Fruit fly (Drosophila melanogaster) whole organism, embryonic: ENCODE results near the gene CG17154.
A peak's percentile ranks its signal among the peaks of the same experiment; 100 is the strongest.

Experiments used
- Awh ChIP-seq: fragments of 200-800 bp; sonication (Bioruptor generic); IDR thresholded peaks from 2 replicates; pipeline ENCODE4, ENCODE4 v1.3.6; 2022; ENCODE audit warnings: missing biosample characterization, missing genetic modification characterization
- Bgb ChIP-seq: fragments of 200-800 bp; sonication (Bioruptor generic); IDR thresholded peaks from 2 replicates; pipeline ENCODE4 v1.3.6; 2022; ENCODE audit warnings: missing biosample characterization, missing genetic modification characterization; ENCODE audit not compliant: partially characterized antibody
- CG10147 ChIP-seq: fragments of 200-800 bp; sonication (Bioruptor generic); optimal IDR thresholded peaks from 2 replicates; lab custom pipeline; 2019; ENCODE audit warnings: missing biosample characterization, mild to moderate bottlenecking, missing genetic modification characterization, moderate library complexity
- CG14014 ChIP-seq: fragments of 200-800 bp; sonication (Bioruptor generic); IDR thresholded peaks from 2 replicates; pipeline ENCODE4 v1.3.6; 2022; ENCODE audit warnings: missing biosample characterization, missing genetic modification characterization
- CG14860 ChIP-seq: fragments of 200-800 bp; sonication (Bioruptor generic); IDR thresholded peaks from 3 replicates; pipeline ENCODE4 v1.3.6; 2022; ENCODE audit warnings: missing biosample characterization, missing genetic modification characterization; ENCODE audit not compliant: partially characterized antibody
- CG15269 ChIP-seq: fragments of 200-800 bp; sonication (Bioruptor generic); optimal IDR thresholded peaks from 2 replicates; lab custom pipeline; 2018; ENCODE audit warnings: missing biosample characterization, mild to moderate bottlenecking, missing genetic modification characterization, moderate library complexity
- CG1647 ChIP-seq: fragments of 200-800 bp; sonication (Bioruptor generic); optimal IDR thresholded peaks from 3 replicates; lab custom pipeline; 2016; ENCODE audit warnings: missing biosample characterization, missing genetic modification characterization
- CG17359 ChIP-seq: fragments of 200-800 bp; sonication (Bioruptor generic); optimal IDR thresholded peaks from 3 replicates; lab custom pipeline; 2018; ENCODE audit warnings: missing biosample characterization, mild to moderate bottlenecking, missing genetic modification characterization, moderate library complexity
- CG17802 ChIP-seq: fragments of 200-800 bp; sonication (Bioruptor generic); optimal IDR thresholded peaks from 2 replicates; lab custom pipeline; 2018; ENCODE audit warnings: missing biosample characterization, mild to moderate bottlenecking, missing genetic modification characterization, moderate library complexity
- CG2199 ChIP-seq: fragments of 200-800 bp; sonication (Bioruptor generic); IDR thresholded peaks from 3 replicates; pipeline ENCODE4 v1.3.6; 2022; ENCODE audit warnings: missing biosample characterization, missing genetic modification characterization
- CG30431 ChIP-seq: fragments of 200-800 bp; sonication (Bioruptor generic); optimal IDR thresholded peaks from 2 replicates; lab custom pipeline; 2017; ENCODE audit warnings: missing biosample characterization, missing genetic modification characterization
- CG33213 ChIP-seq: fragments of 200-800 bp; sonication (Bioruptor generic); optimal IDR thresholded peaks from 3 replicates; lab custom pipeline; 2016; ENCODE audit warnings: missing biosample characterization, missing genetic modification characterization
- CG33557 ChIP-seq: fragments of 200-800 bp; sonication (Bioruptor generic); optimal IDR thresholded peaks from 2 replicates; lab custom pipeline; 2019; ENCODE audit warnings: missing biosample characterization, mild to moderate bottlenecking, missing genetic modification characterization, moderate library complexity
- CG3838 ChIP-seq: fragments of 200-800 bp; sonication (Bioruptor generic); optimal IDR thresholded peaks from 3 replicates; lab custom pipeline; 2016; ENCODE audit warnings: missing biosample characterization, missing genetic modification characterization
- CG3847 ChIP-seq: fragments of 200-800 bp; sonication (Bioruptor generic); IDR thresholded peaks from 2 replicates; pipeline ENCODE4 v1.3.6; 2022; ENCODE audit warnings: missing biosample characterization, missing genetic modification characterization
- CG5245 ChIP-seq: fragments of 200-800 bp; sonication (Bioruptor generic); optimal IDR thresholded peaks from 3 replicates; lab custom pipeline; 2016; ENCODE audit warnings: missing biosample characterization, missing genetic modification characterization
- CG6272 ChIP-seq: fragments of 200-800 bp; sonication (Bioruptor generic); IDR thresholded peaks from 2 replicates; pipeline ENCODE4 v1.3.6; 2022; ENCODE audit warnings: missing biosample characterization, missing genetic modification characterization
- CG7963 ChIP-seq: fragments of 200-800 bp; sonication (Bioruptor generic); IDR thresholded peaks from 3 replicates; pipeline ENCODE4 v1.3.6; 2022; ENCODE audit warnings: missing biosample characterization, missing genetic modification characterization; ENCODE audit not compliant: partially characterized antibody
- CG8281 ChIP-seq: fragments of 200-800 bp; sonication (Bioruptor generic); optimal IDR thresholded peaks from 2 replicates; lab custom pipeline; 2018; ENCODE audit warnings: missing biosample characterization, mild to moderate bottlenecking, missing genetic modification characterization, moderate library complexity
- CG9727 ChIP-seq: fragments of 200-800 bp; sonication (Bioruptor generic); optimal IDR thresholded peaks from 3 replicates; lab custom pipeline; 2017; ENCODE audit warnings: missing biosample characterization, mild to moderate bottlenecking, missing genetic modification characterization
- Eip74EF ChIP-seq, 2 experiments: fragments of 200-800 bp in 1 of 2; fragments of >200 bp in 1 of 2; sonication (Bioruptor generic) in 1 of 2; optimal IDR thresholded peaks; 2 replicates each; lab custom pipeline; 2017 to 2019; ENCODE audit warnings: missing biosample characterization in 2 of 2, missing genetic modification characterization in 2 of 2, mild to moderate bottlenecking in 1 of 2, moderate library complexity in 1 of 2
- Hand ChIP-seq: fragments of 200-800 bp; sonication (Bioruptor generic); optimal IDR thresholded peaks from 2 replicates; lab custom pipeline; 2017; ENCODE audit warnings: mild to moderate bottlenecking, missing biosample characterization, missing genetic modification reagents, missing genetic modification characterization
- Hr78 ChIP-seq, 2 experiments: fragments of 200-800 bp in 1 of 2; fragments of >200 bp in 1 of 2; sonication (Bioruptor generic) in 1 of 2; optimal IDR thresholded peaks; 2 replicates each; lab custom pipeline; 2017 to 2019; ENCODE audit warnings: missing biosample characterization in 2 of 2, missing genetic modification characterization in 2 of 2, mild to moderate bottlenecking in 1 of 2, moderate library complexity in 1 of 2
- Mes4 ChIP-seq: fragments of 200-800 bp; sonication (Bioruptor generic); optimal IDR thresholded peaks from 2 replicates; lab custom pipeline; 2016; ENCODE audit warnings: missing biosample characterization, missing genetic modification characterization
- PHDP ChIP-seq: fragments of 200-800 bp; sonication (Bioruptor generic); optimal IDR thresholded peaks from 3 replicates; lab custom pipeline; 2018; ENCODE audit warnings: missing biosample characterization, mild to moderate bottlenecking, missing genetic modification characterization, moderate library complexity
- Rfx ChIP-seq: fragments of 200-800 bp; sonication (Bioruptor generic); IDR thresholded peaks from 2 replicates; pipeline ENCODE4 v1.3.6; 2022; ENCODE audit warnings: missing biosample characterization, missing genetic modification characterization
- Scr ChIP-seq: fragments of 200-800 bp; sonication (Bioruptor generic); IDR thresholded peaks from 2 replicates; pipeline ENCODE4 v1.3.6; 2022; ENCODE audit warnings: missing biosample characterization, missing genetic modification characterization; ENCODE audit not compliant: partially characterized antibody
- Sin3A ChIP-seq: fragments of >200 bp; optimal IDR thresholded peaks from 2 replicates; lab custom pipeline; 2018
- Usf ChIP-seq: fragments of 200-800 bp; sonication (Bioruptor generic); optimal IDR thresholded peaks from 2 replicates; lab custom pipeline; 2017; ENCODE audit warnings: missing genotype, missing biosample characterization, missing genetic modification characterization
- YL-1 ChIP-seq: fragments of 200-800 bp; sonication (Bioruptor generic); optimal IDR thresholded peaks from 3 replicates; lab custom pipeline; 2017; ENCODE audit warnings: missing biosample characterization, mild to moderate bottlenecking, missing genetic modification characterization
- ato ChIP-seq: fragments of 200-800 bp; sonication (Bioruptor generic); IDR thresholded peaks from 2 replicates; pipeline ENCODE4 v1.3.6; 2022; ENCODE audit warnings: missing biosample characterization, missing genetic modification characterization; ENCODE audit not compliant: partially characterized antibody
- br ChIP-seq: fragments of >200 bp; optimal IDR thresholded peaks from 2 replicates; lab custom pipeline; 2017
- chinmo ChIP-seq: fragments of 200-800 bp; sonication (Bioruptor generic); IDR thresholded peaks from 4 replicates; pipeline ENCODE4 v1.3.6; 2022; ENCODE audit warnings: missing biosample characterization, missing genetic modification characterization; ENCODE audit not compliant: partially characterized antibody
- en ChIP-seq: fragments of 200-800 bp; sonication (Bioruptor generic); optimal IDR thresholded peaks from 2 replicates; lab custom pipeline; 2016; ENCODE audit warnings: missing biosample characterization, missing genetic modification characterization
- exex ChIP-seq: fragments of 200-800 bp; sonication (Bioruptor generic); optimal IDR thresholded peaks from 4 replicates; lab custom pipeline; 2018; ENCODE audit warnings: missing biosample characterization, mild to moderate bottlenecking, missing genetic modification characterization, moderate library complexity
- fu2 ChIP-seq: fragments of 200-800 bp; sonication (Bioruptor generic); optimal IDR thresholded peaks from 2 replicates; lab custom pipeline; 2016; ENCODE audit warnings: missing biosample characterization, missing genetic modification characterization
- gcm ChIP-seq: fragments of 200-800 bp; sonication (Bioruptor generic); optimal IDR thresholded peaks from 2 replicates; lab custom pipeline; 2019; ENCODE audit warnings: missing biosample characterization, mild to moderate bottlenecking, missing genetic modification characterization, moderate library complexity
- hth ChIP-seq: fragments of >200 bp; optimal IDR thresholded peaks from 2 replicates; lab custom pipeline; 2017; ENCODE audit warnings: inconsistent platforms
- jigr1 ChIP-seq: fragments of 200-800 bp; sonication (Bioruptor generic); IDR thresholded peaks from 3 replicates; pipeline ENCODE4 v1.3.6; 2022; ENCODE audit warnings: missing biosample characterization, missing genetic modification characterization
- jumu ChIP-seq: fragments of 200-800 bp; sonication (Bioruptor generic); optimal IDR thresholded peaks from 3 replicates; lab custom pipeline; 2016; ENCODE audit warnings: missing biosample characterization, missing genetic modification characterization
- lola ChIP-seq, 3 experiments: fragments of >200 bp in 2 of 3; fragments of 200-800 bp in 1 of 3; sonication (Bioruptor generic) in 1 of 3; optimal IDR thresholded peaks; 2 replicates each; lab custom pipeline; 2017 to 2019; ENCODE audit warnings: missing biosample characterization in 3 of 3, missing genetic modification characterization in 3 of 3, mild to moderate bottlenecking in 1 of 3, moderate library complexity in 1 of 3
- luna ChIP-seq: fragments of 200-800 bp; sonication (Bioruptor generic); optimal IDR thresholded peaks from 2 replicates; lab custom pipeline; 2016; ENCODE audit warnings: missing biosample characterization, missing genetic modification characterization
- oc ChIP-seq: fragments of 200-800 bp; sonication (Bioruptor generic); optimal IDR thresholded peaks from 2 replicates; lab custom pipeline; 2018; ENCODE audit warnings: missing biosample characterization, mild to moderate bottlenecking, missing genetic modification characterization, moderate library complexity
- pfk ChIP-seq: fragments of 200-800 bp; sonication (Bioruptor generic); optimal IDR thresholded peaks from 2 replicates; lab custom pipeline; 2018; ENCODE audit warnings: missing biosample characterization, mild to moderate bottlenecking, missing genetic modification characterization, moderate library complexity
- pho ChIP-seq: fragments of 200-800 bp; sonication (Bioruptor generic); optimal IDR thresholded peaks from 2 replicates; lab custom pipeline; 2016; ENCODE audit warnings: missing biosample characterization, missing genetic modification characterization
- pros ChIP-seq: fragments of 200-800 bp; sonication (Bioruptor generic); optimal IDR thresholded peaks from 3 replicates; lab custom pipeline; 2019; ENCODE audit warnings: missing biosample characterization, mild to moderate bottlenecking, missing genetic modification characterization, moderate library complexity
- ro ChIP-seq: fragments of 200-800 bp; sonication (Bioruptor generic); IDR thresholded peaks from 2 replicates; pipeline ENCODE4 v1.3.6; 2022; ENCODE audit warnings: missing biosample characterization, missing genetic modification characterization
- sd ChIP-seq: fragments of 200-800 bp; sonication (Bioruptor generic); optimal IDR thresholded peaks from 3 replicates; lab custom pipeline; 2018; ENCODE audit warnings: missing biosample characterization, mild to moderate bottlenecking, missing genetic modification characterization, moderate library complexity
- twi ChIP-seq: fragments of 200-800 bp; optimal IDR thresholded peaks from 2 replicates; lab custom pipeline; 2019; ENCODE audit warnings: missing biosample characterization, mild to moderate bottlenecking, missing genetic modification characterization, moderate library complexity
- vnd ChIP-seq: fragments of 200-800 bp; sonication (Bioruptor generic); IDR thresholded peaks from 3 replicates; pipeline ENCODE4 v1.3.6; 2022; ENCODE audit warnings: missing biosample characterization, missing genetic modification characterization; ENCODE audit not compliant: partially characterized antibody
- yki ChIP-seq: fragments of >200 bp; optimal IDR thresholded peaks from 3 replicates; lab custom pipeline; 2018

CG17154 gene

DNA sequence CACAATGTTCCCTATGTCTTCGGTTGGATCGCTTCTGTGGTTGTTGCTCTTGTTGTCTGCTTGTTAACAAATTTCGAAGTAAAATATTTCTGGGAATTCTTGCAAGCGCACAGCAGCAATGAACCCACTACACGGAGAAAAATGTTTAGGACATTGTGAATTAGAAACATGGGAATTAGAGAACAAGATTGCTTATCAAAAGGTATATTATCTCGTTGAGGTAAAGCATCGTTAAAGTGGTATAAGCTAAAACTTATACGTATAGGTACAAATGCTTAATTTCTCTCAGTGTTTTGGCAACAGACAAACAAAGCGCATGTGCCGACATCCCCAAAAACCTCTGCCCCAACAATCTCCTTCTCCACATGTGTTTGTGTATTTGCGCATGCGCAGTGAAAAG, 34.7 kb upstream of the CG17154 start (continued):
- TF ChIP-seq CG3847, result no peak
- TF ChIP-seq gcm (GFP tag; lab: Kevin White, UChicago), result peak; percentile 35
- TF ChIP-seq CG17359 (tag; lab: Kevin White, UChicago), result peak; percentile 51
- TF ChIP-seq exex (tag; lab: Kevin White, UChicago), result no peak
- no peak for TF ChIP-seq chinmo (GFP tag; lab: Robert Waterston, UW)
- TF ChIP-seq CG5245 (GFP tag; lab: Kevin White, UChicago), result no peak
- no peak for TF ChIP-seq fu2
- TF ChIP-seq CG6272, result no peak
- TF ChIP-seq CG10147 (GFP tag; lab: Kevin White, UChicago), result no peak
- no peak for TF ChIP-seq CG17802 (tag; lab: Kevin White, UChicago)
- no peak for TF ChIP-seq Awh (GFP tag; lab: Robert Waterston, UW)
- peak; percentile 17 for TF ChIP-seq PHDP (tag; lab: Kevin White, UChicago)
- TF ChIP-seq Hand (GFP tag; lab: Kevin White, UChicago), result no peak
- peak; percentile 46 for TF ChIP-seq CG33213 (GFP tag; lab: Kevin White, UChicago)
- peak; percentile 55 for TF ChIP-seq CG9727 (GFP tag; lab: Kevin White, UChicago)
- no peak for TF ChIP-seq pho (GFP tag; lab: Kevin White, UChicago)
- peak in 1 of 3 experiments; percentile 40 for TF ChIP-seq lola (GFP tag; optimal IDR thresholded peaks at IDR 0.05; lab: Kevin White, UChicago)
- no peak for TF ChIP-seq CG2199 (GFP tag; lab: Robert Waterston, UW)
- no peak for TF ChIP-seq sd (tag; lab: Kevin White, UChicago)
- no peak for TF ChIP-seq pros (GFP tag; lab: Kevin White, UChicago)
- no peak for TF ChIP-seq hth (lab: Kevin White, UChicago)
- TF ChIP-seq CG8281, result no peak
- no peak for TF ChIP-seq Rfx (GFP tag; lab: Robert Waterston, UW)
- TF ChIP-seq Mes4, result no peak
- no peak for TF ChIP-seq Sin3A
- no peak for TF ChIP-seq ro (GFP tag; lab: Robert Waterston, UW)
- peak in 1 of 2 experiments; percentile 24 for TF ChIP-seq Hr78 (GFP tag; optimal IDR thresholded peaks at IDR 0.05; lab: Kevin White, UChicago)
- no peak for TF ChIP-seq br (lab: Kevin White, UChicago)
- TF ChIP-seq CG33557 (GFP tag; lab: Kevin White, UChicago), result no peak
- TF ChIP-seq Eip74EF (GFP tag; optimal IDR thresholded peaks at IDR 0.05; lab: Kevin White, UChicago), result no peak
- TF ChIP-seq twi (tag; lab: Kevin White, UChicago), result no peak
- no peak for TF ChIP-seq CG3838 (GFP tag; lab: Kevin White, UChicago)
- TF ChIP-seq pfk (GFP tag; lab: Kevin White, UChicago), result no peak
- peak; percentile 53 for TF ChIP-seq jumu (GFP tag; lab: Kevin White, UChicago)
- TF ChIP-seq CG14014 (GFP tag; lab: Robert Waterston, UW), result no peak
- no peak for TF ChIP-seq CG7963 (GFP tag; lab: Robert Waterston, UW)
- no peak for TF ChIP-seq Scr
- no peak for TF ChIP-seq CG1647
- no peak for TF ChIP-seq yki (lab: Kevin White, UChicago)
- peak; percentile 35 for TF ChIP-seq CG15269 (tag; lab: Kevin White, UChicago)
- no peak for TF ChIP-seq ato (GFP tag; lab: Robert Waterston, UW)
- TF ChIP-seq Bgb (GFP tag; lab: Robert Waterston, UW), result no peak
- TF ChIP-seq CG30431 (GFP tag; lab: Kevin White, UChicago), result no peak
- TF ChIP-seq jigr1 (GFP tag; lab: Robert Waterston, UW), result no peak
- no peak for TF ChIP-seq vnd (GFP tag; lab: Robert Waterston, UW)
- peak; percentile 58 for TF ChIP-seq en (GFP tag; lab: Kevin White, UChicago)
- no peak for TF ChIP-seq Usf (GFP tag; lab: Kevin White, UChicago)
- no peak for TF ChIP-seq oc
- no peak for TF ChIP-seq YL-1
- no peak for TF ChIP-seq CG14860 (GFP tag; lab: Robert Waterston, UW)
- TF ChIP-seq luna (GFP tag; lab: Kevin White, UChicago), result no peak
